Fruit fly (Drosophila melanogaster) whole organism, embryonic: ENCODE data around the gene Trhn.
A peak's percentile ranks its signal among the peaks of the same experiment; 100 is the strongest.

Experiments
- BtbVII ChIP-seq: fragments of 200-800 bp; sonication (Bioruptor generic); optimal IDR thresholded peaks from 3 replicates; lab custom pipeline; 2017; ENCODE audit warnings: missing biosample characterization, mild to moderate bottlenecking, missing genetic modification characterization
- CG10654 ChIP-seq: fragments of 200-800 bp; sonication (Bioruptor generic); optimal IDR thresholded peaks from 2 replicates; lab custom pipeline; 2016; ENCODE audit warnings: missing biosample characterization, missing genetic modification characterization
- CG13296 ChIP-seq: fragments of 200-800 bp; sonication (Bioruptor generic); optimal IDR thresholded peaks from 3 replicates; lab custom pipeline; 2018; ENCODE audit warnings: missing biosample characterization, mild to moderate bottlenecking, missing genetic modification characterization
- CG13624 ChIP-seq: fragments of 200-800 bp; sonication (Bioruptor generic); optimal IDR thresholded peaks from 2 replicates; lab custom pipeline; 2016; ENCODE audit warnings: missing biosample characterization, missing genetic modification characterization
- CG14014 ChIP-seq: fragments of 200-800 bp; sonication (Bioruptor generic); IDR thresholded peaks from 2 replicates; pipeline ENCODE4 v1.3.6; 2022; ENCODE audit warnings: missing biosample characterization, missing genetic modification characterization
- CG15601 ChIP-seq: fragments of 200-800 bp; sonication (Bioruptor generic); optimal IDR thresholded peaks from 3 replicates; lab custom pipeline; 2019; ENCODE audit warnings: missing biosample characterization, mild to moderate bottlenecking, missing genetic modification characterization, moderate library complexity
- CG1603 ChIP-seq: fragments of 200-800 bp; sonication (Bioruptor generic); optimal IDR thresholded peaks from 2 replicates; lab custom pipeline; 2019; ENCODE audit warnings: missing biosample characterization, mild to moderate bottlenecking, missing genetic modification characterization, moderate library complexity
- CG16813 ChIP-seq: fragments of 200-800 bp; sonication (Bioruptor generic); IDR thresholded peaks from 3 replicates; pipeline ENCODE4 v1.3.6; 2022; ENCODE audit warnings: missing biosample characterization, missing genetic modification characterization; ENCODE audit not compliant: partially characterized antibody
- CG18599 ChIP-seq: fragments of 200-800 bp; sonication (Bioruptor generic); optimal IDR thresholded peaks from 3 replicates; lab custom pipeline; 2017; ENCODE audit warnings: missing biosample characterization, missing genetic modification characterization, mild to moderate bottlenecking, moderate library complexity, missing genetic modification reagents
- CG2678 ChIP-seq: fragments of 200-800 bp; sonication (Bioruptor generic); optimal IDR thresholded peaks from 3 replicates; lab custom pipeline; 2019; ENCODE audit warnings: missing biosample characterization, mild to moderate bottlenecking, missing genetic modification characterization, moderate library complexity
- CG2889 ChIP-seq: fragments of 200-800 bp; sonication (Bioruptor generic); IDR thresholded peaks from 3 replicates; pipeline ENCODE4 v1.3.6; 2022; ENCODE audit warnings: missing biosample characterization, missing genetic modification characterization
- CG31365 ChIP-seq: fragments of 200-800 bp; sonication (Bioruptor generic); optimal IDR thresholded peaks from 2 replicates; lab custom pipeline; 2018; ENCODE audit warnings: missing biosample characterization, mild to moderate bottlenecking, missing genetic modification characterization
- CG34224 ChIP-seq: fragments of 200-800 bp; sonication (Bioruptor generic); IDR thresholded peaks from 3 replicates; pipeline ENCODE4 v1.3.6; 2022; ENCODE audit warnings: missing biosample characterization, missing genetic modification characterization; ENCODE audit not compliant: partially characterized antibody
- CG3847 ChIP-seq: fragments of 200-800 bp; sonication (Bioruptor generic); IDR thresholded peaks from 2 replicates; pipeline ENCODE4 v1.3.6; 2022; ENCODE audit warnings: missing biosample characterization, missing genetic modification characterization
- CG42726 ChIP-seq: fragments of 200-800 bp; sonication (Bioruptor generic); IDR thresholded peaks from 2 replicates; pipeline ENCODE4 v1.3.6; 2022; ENCODE audit warnings: missing biosample characterization, missing genetic modification characterization; ENCODE audit not compliant: partially characterized antibody
- CG4282 ChIP-seq: fragments of 200-800 bp; sonication (Bioruptor generic); optimal IDR thresholded peaks from 2 replicates; lab custom pipeline; 2016; ENCODE audit warnings: missing biosample characterization, missing genetic modification characterization
- CG5180 ChIP-seq: fragments of 200-800 bp; sonication (Bioruptor generic); optimal IDR thresholded peaks from 3 replicates; lab custom pipeline; 2017; ENCODE audit warnings: missing biosample characterization, missing genetic modification characterization, mild to moderate bottlenecking, moderate library complexity, missing genetic modification reagents
- CG7786 ChIP-seq: fragments of 200-800 bp; sonication (Bioruptor generic); optimal IDR thresholded peaks from 2 replicates; lab custom pipeline; 2016; ENCODE audit warnings: missing biosample characterization, missing genetic modification characterization
- CG8388 ChIP-seq: fragments of 200-800 bp; sonication (Bioruptor generic); optimal IDR thresholded peaks from 2 replicates; lab custom pipeline; 2019; ENCODE audit warnings: missing biosample characterization, mild to moderate bottlenecking, missing genetic modification characterization, moderate library complexity
- GATAe ChIP-seq: fragments of 200-800 bp; sonication (Bioruptor generic); conservative IDR thresholded peaks from 2 replicates; pipeline ENCODE4 v1.3.6; 2022; ENCODE audit warnings: missing biosample characterization, missing genetic modification characterization
- Gug ChIP-seq: fragments of 200-800 bp; sonication (Bioruptor generic); IDR thresholded peaks from 4 replicates; pipeline ENCODE4 v1.3.6; 2022; ENCODE audit warnings: missing biosample characterization, missing genetic modification characterization
- HmgZ ChIP-seq: fragments of 200-800 bp; sonication (Bioruptor generic); optimal IDR thresholded peaks from 2 replicates; lab custom pipeline; 2018; ENCODE audit warnings: missing biosample characterization, mild to moderate bottlenecking, missing genetic modification characterization
- Hsf ChIP-seq: fragments of 200-800 bp; sonication (Bioruptor generic); optimal IDR thresholded peaks from 3 replicates; lab custom pipeline; 2016; ENCODE audit warnings: missing biosample characterization, missing genetic modification characterization
- Pdp1 ChIP-seq, 2 experiments: fragments of 200-800 bp; sonication (Bioruptor generic); optimal IDR thresholded peaks; 3 replicates each; lab custom pipeline; 2016; ENCODE audit warnings: missing biosample characterization in 2 of 2, missing genetic modification characterization in 2 of 2, mild to moderate bottlenecking in 1 of 2, moderate library complexity in 1 of 2
- Trl ChIP-seq, 3 experiments: fragments of >200 bp in 2 of 3; fragments of 200-800 bp in 1 of 3; sonication (Bioruptor generic) in 1 of 3; optimal IDR thresholded peaks; 2 replicates in 1 of 3; 3 replicates in 2 of 3; lab custom pipeline; 2016 to 2017; ENCODE audit warnings: missing biosample characterization in 1 of 3, missing genetic modification characterization in 1 of 3
- amos ChIP-seq: fragments of 200-800 bp; sonication (Bioruptor generic); IDR thresholded peaks from 2 replicates; pipeline ENCODE4 v1.3.6; 2022; ENCODE audit warnings: missing biosample characterization, missing genetic modification characterization; ENCODE audit not compliant: partially characterized antibody
- aop ChIP-seq: fragments of 200-800 bp; sonication (Bioruptor generic); IDR thresholded peaks from 2 replicates; pipeline ENCODE4 v1.3.6; 2022; ENCODE audit warnings: missing biosample characterization, missing genetic modification characterization
- bowl ChIP-seq: fragments of 200-800 bp; sonication (Bioruptor generic); IDR thresholded peaks from 2 replicates; pipeline ENCODE4 v1.3.6; 2022; ENCODE audit warnings: missing biosample characterization, missing genetic modification characterization
- chm ChIP-seq: fragments of 200-800 bp; sonication (Bioruptor generic); IDR thresholded peaks from 2 replicates; pipeline ENCODE4 v1.3.6; 2022; ENCODE audit warnings: missing biosample characterization, missing genetic modification characterization
- dati ChIP-seq: fragments of 200-800 bp; sonication (Bioruptor generic); IDR thresholded peaks from 2 replicates; pipeline ENCODE4 v1.3.6; 2022; ENCODE audit warnings: missing biosample characterization, missing genetic modification characterization
- dm ChIP-seq: fragments of 200-800 bp; sonication (Bioruptor generic); optimal IDR thresholded peaks from 3 replicates; lab custom pipeline; 2016; ENCODE audit warnings: missing biosample characterization, missing genetic modification characterization
- exex ChIP-seq: fragments of 200-800 bp; sonication (Bioruptor generic); optimal IDR thresholded peaks from 4 replicates; lab custom pipeline; 2018; ENCODE audit warnings: missing biosample characterization, mild to moderate bottlenecking, missing genetic modification characterization, moderate library complexity
- gfzf ChIP-seq: fragments of 200-800 bp; sonication (Bioruptor generic); optimal IDR thresholded peaks from 2 replicates; lab custom pipeline; 2016; ENCODE audit warnings: missing biosample characterization, mild to moderate bottlenecking, missing genetic modification characterization, moderate library complexity
- grn ChIP-seq: fragments of 200-800 bp; sonication (Bioruptor generic); optimal IDR thresholded peaks from 3 replicates; lab custom pipeline; 2017; ENCODE audit warnings: missing biosample characterization, missing genetic modification characterization
- her ChIP-seq: fragments of 200-800 bp; sonication (Bioruptor generic); optimal IDR thresholded peaks from 2 replicates; lab custom pipeline; 2016; ENCODE audit warnings: missing biosample characterization, missing genetic modification characterization
- hth ChIP-seq: fragments of >200 bp; optimal IDR thresholded peaks from 2 replicates; lab custom pipeline; 2017; ENCODE audit warnings: inconsistent platforms
- insv ChIP-seq, 2 experiments: fragments of 200-800 bp; sonication (Bioruptor generic); optimal IDR thresholded peaks; 3 replicates each; lab custom pipeline; 2016 to 2018; ENCODE audit warnings: missing biosample characterization in 2 of 2, missing genetic modification characterization in 2 of 2
- kah ChIP-seq: fragments of 200-800 bp; sonication (Bioruptor generic); optimal IDR thresholded peaks from 2 replicates; lab custom pipeline; 2018; ENCODE audit warnings: missing biosample characterization, mild to moderate bottlenecking, missing genetic modification characterization
- knrl ChIP-seq: fragments of 200-800 bp; sonication (Bioruptor generic); IDR thresholded peaks from 3 replicates; pipeline ENCODE4 v1.3.6; 2022; ENCODE audit warnings: missing biosample characterization, missing genetic modification characterization; ENCODE audit not compliant: partially characterized antibody
- lola ChIP-seq, 3 experiments: fragments of >200 bp in 2 of 3; fragments of 200-800 bp in 1 of 3; sonication (Bioruptor generic) in 1 of 3; optimal IDR thresholded peaks; 2 replicates each; lab custom pipeline; 2017 to 2019; ENCODE audit warnings: missing biosample characterization in 3 of 3, missing genetic modification characterization in 3 of 3, mild to moderate bottlenecking in 1 of 3, moderate library complexity in 1 of 3
- nau ChIP-seq: fragments of 200-800 bp; sonication (Bioruptor generic); optimal IDR thresholded peaks from 3 replicates; lab custom pipeline; 2017; ENCODE audit warnings: missing biosample characterization, mild to moderate bottlenecking, missing genetic modification characterization, missing genetic modification reagents
- pum ChIP-seq: fragments of 200-800 bp; sonication (Bioruptor generic); optimal IDR thresholded peaks from 2 replicates; lab custom pipeline; 2016; ENCODE audit warnings: missing biosample characterization, missing genetic modification characterization
- ranshi ChIP-seq: fragments of 200-800 bp; sonication (Bioruptor generic); IDR thresholded peaks from 2 replicates; pipeline ENCODE4 v1.3.6; 2022; ENCODE audit warnings: missing biosample characterization, missing genetic modification characterization
- sd ChIP-seq: fragments of 200-800 bp; sonication (Bioruptor generic); optimal IDR thresholded peaks from 3 replicates; lab custom pipeline; 2018; ENCODE audit warnings: missing biosample characterization, mild to moderate bottlenecking, missing genetic modification characterization, moderate library complexity
- shn ChIP-seq: fragments of 200-800 bp; sonication (Bioruptor generic); optimal IDR thresholded peaks from 3 replicates; lab custom pipeline; 2016; ENCODE audit warnings: missing biosample characterization, missing genetic modification characterization
- tll ChIP-seq, 2 experiments: fragments of 200-800 bp in 1 of 2; fragments of >200 bp in 1 of 2; sonication (Bioruptor generic) in 1 of 2; optimal IDR thresholded peaks; 2 replicates each; lab custom pipeline; 2017 to 2019; ENCODE audit warnings: missing biosample characterization in 2 of 2, missing genetic modification characterization in 2 of 2, mild to moderate bottlenecking in 1 of 2, moderate library complexity in 1 of 2
- tup ChIP-seq: fragments of 200-800 bp; sonication (Bioruptor generic); optimal IDR thresholded peaks from 2 replicates; lab custom pipeline; 2016; ENCODE audit warnings: missing biosample characterization, mild to moderate bottlenecking, missing genetic modification characterization, moderate library complexity

The Trhn gene

DNA sequence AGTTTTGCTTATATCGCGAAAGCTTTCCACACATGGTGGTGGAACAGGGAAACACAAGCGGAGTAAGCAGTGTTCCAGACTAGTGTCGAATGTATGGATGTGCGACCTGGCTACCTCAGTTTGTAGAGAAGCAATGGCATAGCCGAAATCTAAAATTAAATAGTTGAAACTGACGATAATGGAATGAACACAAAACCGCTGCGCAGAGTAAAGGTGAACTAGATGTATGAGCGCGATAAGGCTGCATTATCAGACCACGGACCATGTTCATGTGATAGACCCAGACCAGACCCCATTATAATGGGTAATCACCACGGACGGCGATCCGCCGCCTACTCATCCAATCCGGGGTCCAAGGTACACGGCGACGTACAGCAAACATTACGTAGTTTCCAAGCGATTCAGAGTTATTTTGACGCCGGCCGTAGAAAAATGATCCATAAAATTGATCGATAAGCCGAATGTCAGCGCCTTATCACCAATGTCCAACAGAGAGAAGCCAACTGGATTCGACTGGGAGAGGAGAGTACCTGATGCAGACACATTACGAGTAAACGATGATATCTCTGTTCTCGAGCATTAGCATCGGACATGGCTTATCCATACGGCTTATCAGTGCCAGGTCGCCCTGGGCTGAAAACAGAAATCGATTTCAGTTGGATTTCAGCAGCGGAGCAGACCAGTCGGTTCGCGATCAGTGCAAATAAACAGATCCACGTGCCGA lies 3.9 kb downstream of the Trhn start, which contains the start of gene CG13912 (continued):
- TF ChIP-seq CG31365 (tag; lab: Kevin White, UChicago) (peak; percentile 76), Gug (GFP tag; lab: Robert Waterston, UW) (no peak), bowl (GFP tag; lab: Robert Waterston, UW) (0 out of 2 replicates have a peak, but pooled peaks have one; percentile 12), CG34224 (GFP tag; lab: Robert Waterston, UW) (no peak), GATAe (peak; percentile 49), CG2678 (tag; lab: Kevin White, UChicago) (peak; percentile 10), exex (tag; lab: Kevin White, UChicago) (peak; percentile 96), CG5180 (peak; percentile 24), CG4282 (GFP tag; lab: Kevin White, UChicago) (peak; percentile 1), gfzf (peak; percentile 1), insv (GFP tag; optimal IDR thresholded peaks at IDR 0.05; lab: Kevin White, UChicago) (no peak), knrl (GFP tag; lab: Robert Waterston, UW) (peak; percentile 45; the same call in 1 of the 3 replicates), dati (GFP tag; lab: Robert Waterston, UW) (no peak), ranshi (GFP tag; lab: Robert Waterston, UW) (0 out of 2 replicates have a peak, but pooled peaks have one; percentile 14), tll (GFP tag; optimal IDR thresholded peaks at IDR 0.05; lab: Kevin White, UChicago) (no peak), her (GFP tag; lab: Kevin White, UChicago) (no peak), kah (GFP tag; lab: Kevin White, UChicago) (peak; percentile 61), tup (GFP tag; lab: Kevin White, UChicago) (no peak), CG1603 (tag; lab: Kevin White, UChicago) (peak; percentile 13), chm (GFP tag; lab: Robert Waterston, UW) (0 out of 2 replicates have a peak, but pooled peaks have one; percentile 25), CG16813 (GFP tag; lab: Robert Waterston, UW) (peak; percentile 6; the same call in 1 of the 3 replicates), CG15601 (tag; lab: Kevin White, UChicago) (peak; percentile 96), CG13296 (GFP tag; lab: Kevin White, UChicago) (peak; percentile 33), aop (no peak), sd (tag; lab: Kevin White, UChicago) (peak; percentile 96), Pdp1 (GFP tag; optimal IDR thresholded peaks at IDR 0.05; lab: Kevin White, UChicago) (peak in 1 of 2 experiments; percentile 88), shn (GFP tag; lab: Kevin White, UChicago) (peak; percentile 37), CG18599 (no peak), dm (GFP tag; lab: Kevin White, UChicago) (no peak), HmgZ (tag; lab: Kevin White, UChicago) (peak; percentile 75), CG14014 (0 out of 2 replicates have a peak, but pooled peaks have one; percentile 8), CG3847 (GFP tag; lab: Robert Waterston, UW) (no peak), CG10654 (GFP tag; lab: Kevin White, UChicago) (no peak), CG42726 (peak; percentile 76), BtbVII (GFP tag; lab: Kevin White, UChicago) (peak; percentile 77), CG8388 (no peak), pum (GFP tag; lab: Kevin White, UChicago) (no peak), CG7786 (GFP tag; lab: Kevin White, UChicago) (no peak), Trl (optimal IDR thresholded peaks at IDR 0.05; lab: Kevin White, UChicago) (peak; percentile 15 to 29), Trl (GFP tag; optimal IDR thresholded peaks at IDR 0.05; lab: Kevin White, UChicago) (no peak), CG2889 (no peak), hth (lab: Kevin White, UChicago) (no peak), amos (peak; percentile 48; the same call in 1 of the 2 replicates), CG13624 (GFP tag; lab: Kevin White, UChicago) (peak; percentile 4), Hsf (GFP tag; lab: Kevin White, UChicago) (no peak), grn (GFP tag; lab: Kevin White, UChicago) (peak; percentile 99), lola (GFP tag; optimal IDR thresholded peaks at IDR 0.05; lab: Kevin White, UChicago) (no peak), nau (GFP tag; lab: Kevin White, UChicago) (no peak)
